Worm (Caenorhabditis elegans) whole organism, young adult: Measurements from ENCODE around the gene nlp-48.

Experiments
- B0019.2 ChIP-seq: fragments of 200-800 bp; sonication (Bioruptor generic); conservative IDR thresholded peaks from 2 replicates; pipeline ENCODE4 v1.3.6; 2022; ENCODE audit warnings: missing genetic modification reagents, missing genetic modification characterization, missing compliant biosample characterization
- B0336.3 ChIP-seq: fragments of 200-800 bp; sonication (Bioruptor generic); IDR thresholded peaks from 2 replicates; pipeline ENCODE4 v1.3.6; 2022; ENCODE audit warnings: missing genetic modification characterization, missing compliant biosample characterization
- C17E4.6 ChIP-seq: fragments of 200-800 bp; sonication (Bioruptor generic); IDR thresholded peaks from 2 replicates; pipeline ENCODE4 v1.3.6; 2022; ENCODE audit warnings: missing genetic modification reagents, missing genetic modification characterization, missing compliant biosample characterization
- F23B12.7 ChIP-seq: sonication (generic microtip); optimal IDR thresholded peaks from 2 replicates; lab custom pipeline; 2017; ENCODE audit warnings: missing genetic modification characterization, mild to moderate bottlenecking, missing compliant biosample characterization, antibody characterized with exemption, moderate library complexity; ENCODE audit not compliant: insufficient read depth
- F33H1.4 ChIP-seq: fragments of 200-800 bp; sonication (Bioruptor generic); IDR thresholded peaks from 2 replicates; pipeline ENCODE4 v1.3.6; 2022; ENCODE audit warnings: missing genetic modification reagents, missing genetic modification characterization, missing compliant biosample characterization
- F39B2.1 ChIP-seq: fragments of 200-800 bp; sonication (Bioruptor generic); IDR thresholded peaks from 2 replicates; pipeline ENCODE4 v1.3.6; 2022; ENCODE audit warnings: missing genetic modification reagents, missing genetic modification characterization, missing compliant biosample characterization
- F49E8.2 ChIP-seq: sonication (generic microtip); optimal IDR thresholded peaks from 3 replicates; lab custom pipeline; 2017; ENCODE audit warnings: missing genetic modification characterization, mild to moderate bottlenecking, missing compliant biosample characterization, antibody characterized with exemption, moderate library complexity; ENCODE audit not compliant: insufficient read depth
- Y53G8AR.9 ChIP-seq: fragments of 200-800 bp; sonication (Bioruptor generic); conservative IDR thresholded peaks from 2 replicates; pipeline ENCODE4 v1.3.6; 2022; ENCODE audit warnings: missing genetic modification reagents, missing genetic modification characterization, missing compliant biosample characterization
- Y79H2A.3 ChIP-seq: fragments of 200-800 bp; sonication (Bioruptor generic); conservative IDR thresholded peaks from 2 replicates; pipeline ENCODE4 v1.3.6; 2022; ENCODE audit warnings: missing genetic modification reagents, missing genetic modification characterization, missing compliant biosample characterization
- Y95B8A.8 ChIP-seq: fragments of 200-800 bp; sonication (Bioruptor generic); IDR thresholded peaks from 2 replicates; pipeline ENCODE4 v1.3.6; 2022; ENCODE audit warnings: missing genetic modification reagents, missing genetic modification characterization, missing compliant biosample characterization
- atf-7 ChIP-seq: sonication (generic microtip); optimal IDR thresholded peaks from 2 replicates; lab custom pipeline; 2017; ENCODE audit warnings: mild to moderate bottlenecking, missing genetic modification characterization, missing compliant biosample characterization
- attf-3 ChIP-seq: fragments of 200-800 bp; sonication (Bioruptor generic); conservative IDR thresholded peaks from 2 replicates; pipeline ENCODE4 v1.3.6; 2022; ENCODE audit warnings: missing genetic modification reagents, missing genetic modification characterization, missing compliant biosample characterization
- attf-6 ChIP-seq: fragments of 200-800 bp; sonication (Bioruptor generic); IDR thresholded peaks from 2 replicates; pipeline ENCODE4 v1.3.6; 2022; ENCODE audit warnings: missing genetic modification reagents, missing genetic modification characterization, missing compliant biosample characterization
- cebp-1 ChIP-seq, 2 experiments: fragments of 200-800 bp in 1 of 2; sonication (Bioruptor generic) in 1 of 2; sonication (generic microtip) in 1 of 2; IDR thresholded peaks in 1 of 2; optimal IDR thresholded peaks in 1 of 2; 2 replicates each; pipeline versions ENCODE4 v1.3.6 to Lab custom; 2017 to 2022; ENCODE audit warnings: missing compliant biosample characterization in 2 of 2, missing genetic modification characterization in 2 of 2, mild to moderate bottlenecking in 1 of 2, missing genetic modification reagents in 1 of 2, moderate library complexity in 1 of 2
- ceh-91 ChIP-seq: fragments of 200-800 bp; sonication (Bioruptor generic); IDR thresholded peaks from 2 replicates; pipeline ENCODE4 v1.3.6; 2022; ENCODE audit warnings: missing genetic modification reagents, missing genetic modification characterization, missing compliant biosample characterization
- dpl-1 ChIP-seq: fragments of 150-350 bp; optimal IDR thresholded peaks from 2 replicates; lab custom pipeline; 2014; ENCODE audit warnings: missing biosample characterization, missing genetic modification reagents, missing genetic modification characterization
- ekl-4 ChIP-seq: fragments of 200-800 bp; sonication (Bioruptor generic); IDR thresholded peaks from 2 replicates; pipeline ENCODE4 v1.3.6; 2022; ENCODE audit warnings: missing genetic modification reagents, missing genetic modification characterization, missing compliant biosample characterization
- ets-4 ChIP-seq: fragments of 200-800 bp; sonication (Bioruptor generic); optimal IDR thresholded peaks from 2 replicates; lab custom pipeline; 2018; ENCODE audit warnings: mild to moderate bottlenecking, missing genetic modification characterization, missing compliant biosample characterization
- hlh-12 ChIP-seq: sonication (generic microtip); optimal IDR thresholded peaks from 2 replicates; lab custom pipeline; 2016; ENCODE audit warnings: missing genetic modification characterization, missing compliant biosample characterization
- hmg-1.2 ChIP-seq: fragments of 200-800 bp; sonication (Bioruptor generic); IDR thresholded peaks from 2 replicates; pipeline ENCODE4 v1.3.6; 2022; ENCODE audit warnings: missing genetic modification reagents, missing genetic modification characterization, missing compliant biosample characterization
- let-526 ChIP-seq: fragments of 200-800 bp; sonication (Bioruptor generic); IDR thresholded peaks from 2 replicates; pipeline ENCODE4 v1.3.6; 2022; ENCODE audit warnings: missing genetic modification reagents, missing genetic modification characterization, missing compliant biosample characterization
- let-607 ChIP-seq, 2 experiments: fragments of 200-800 bp in 1 of 2; sonication (Bioruptor generic) in 1 of 2; sonication (generic microtip) in 1 of 2; optimal IDR thresholded peaks; 2 replicates each; lab custom pipeline; 2016 to 2018; ENCODE audit warnings: mild to moderate bottlenecking in 2 of 2, missing compliant biosample characterization in 2 of 2, missing genetic modification characterization in 2 of 2, moderate library complexity in 2 of 2, missing genotype in 1 of 2
- lir-1 ChIP-seq: fragments of 200-800 bp; sonication (Bioruptor generic); conservative IDR thresholded peaks from 2 replicates; pipeline ENCODE4 v1.3.6; 2022; ENCODE audit warnings: missing genetic modification reagents, missing genetic modification characterization, missing compliant biosample characterization
- madf-3 ChIP-seq: fragments of 200-800 bp; sonication (Bioruptor generic); IDR thresholded peaks from 2 replicates; pipeline ENCODE4 v1.3.6; 2022; ENCODE audit warnings: missing genetic modification reagents, missing genetic modification characterization, missing compliant biosample characterization
- nfya-1 ChIP-seq: sonication (generic microtip); optimal IDR thresholded peaks from 2 replicates; lab custom pipeline; 2017; ENCODE audit warnings: antibody characterized with exemption, missing compliant biosample characterization, missing genetic modification characterization, borderline replicate concordance; ENCODE audit not compliant: insufficient read depth
- pha-4 ChIP-seq: fragments of 150-350 bp; sonication (generic microtip); optimal IDR thresholded peaks from 2 replicates; lab custom pipeline; 2014; ENCODE audit warnings: missing biosample characterization, missing genetic modification reagents, missing genetic modification characterization
- rpc-1 ChIP-seq, 2 experiments: fragments of 150-350 bp in 1 of 2; sonication (generic microtip) in 1 of 2; optimal IDR thresholded peaks; 2 replicates each; lab custom pipeline; 2014 to 2018; ENCODE audit warnings: missing biosample characterization in 1 of 2, missing genetic modification characterization in 1 of 2, missing genetic modification reagents in 1 of 2, missing genotype in 1 of 2
- snpc-1.1 ChIP-seq: sonication (generic microtip); optimal IDR thresholded peaks from 2 replicates; lab custom pipeline; 2017; ENCODE audit warnings: missing genetic modification characterization, mild to moderate bottlenecking, missing compliant biosample characterization, antibody characterized with exemption, moderate library complexity, missing genotype, missing genetic modification reagents; ENCODE audit not compliant: insufficient read depth
- snpc-3.4 ChIP-seq: sonication (generic microtip); optimal IDR thresholded peaks from 2 replicates; lab custom pipeline; 2017; ENCODE audit warnings: missing genetic modification characterization, mild to moderate bottlenecking, missing compliant biosample characterization, antibody characterized with exemption, moderate library complexity, missing genotype, missing genetic modification reagents
- sptf-2 ChIP-seq: fragments of 200-800 bp; sonication (Bioruptor generic); optimal IDR thresholded peaks from 2 replicates; lab custom pipeline; 2018; ENCODE audit warnings: mild to moderate bottlenecking, missing genetic modification characterization, missing compliant biosample characterization
- tbp1 ChIP-seq: fragments of 200-800 bp; sonication (Bioruptor generic); optimal IDR thresholded peaks from 2 replicates; lab custom pipeline; 2018; ENCODE audit warnings: mild to moderate bottlenecking, missing genetic modification characterization, missing compliant biosample characterization
- tlf-1 ChIP-seq: fragments of 200-800 bp; sonication (Bioruptor generic); optimal IDR thresholded peaks from 2 replicates; lab custom pipeline; 2018; ENCODE audit warnings: mild to moderate bottlenecking, missing genetic modification characterization, missing compliant biosample characterization
- unc-62 ChIP-seq: fragments of 150-350 bp; optimal IDR thresholded peaks from 2 replicates; lab custom pipeline; 2014; ENCODE audit warnings: missing biosample characterization, missing genetic modification reagents, missing genetic modification characterization
- ztf-18 ChIP-seq: sonication (generic microtip); optimal IDR thresholded peaks from 2 replicates; lab custom pipeline; 2016; ENCODE audit warnings: missing genotype, mild to moderate bottlenecking, missing genetic modification characterization, missing compliant biosample characterization
- ztf-3 ChIP-seq: fragments of 200-800 bp; sonication (Bioruptor generic); optimal IDR thresholded peaks from 2 replicates; lab custom pipeline; 2018; ENCODE audit warnings: mild to moderate bottlenecking, missing genetic modification characterization, missing compliant biosample characterization

The nlp-48 gene

ce11 chrIII:9393114-9393780 is 7.7 kb downstream of the nlp-48 start, which contains the start of the genes gpr-2 and rgr-1 (continued):
- no peak for TF ChIP-seq ets-4 (GFP tag; lab: Kevin White, UChicago)
- TF ChIP-seq attf-6 (GFP tag; lab: Robert Waterston, UW): peak; percentile 54; the same call in 1 of the 2 replicates
- peak; percentile 85 for TF ChIP-seq C17E4.6 (GFP tag; lab: Robert Waterston, UW)
- no peak for TF ChIP-seq F39B2.1 (GFP tag; lab: Robert Waterston, UW)
- TF ChIP-seq Y79H2A.3 (GFP tag; lab: Robert Waterston, UW): peak; percentile 56; the same call in 1 of the 2 replicates
- TF ChIP-seq lir-1: peak; percentile 40; the same call in 1 of the 2 replicates
- no peak for TF ChIP-seq unc-62 (GFP tag; lab: Kevin White, UChicago)
- TF ChIP-seq ztf-3 (GFP tag; lab: Kevin White, UChicago): no peak
- TF ChIP-seq B0019.2 (GFP tag; lab: Robert Waterston, UW): peak; percentile 79
- TF ChIP-seq nfya-1 (tag; lab: Kevin White, UChicago): no peak
- peak; percentile 60 for TF ChIP-seq hmg-1.2 (GFP tag; lab: Robert Waterston, UW)
- TF ChIP-seq dpl-1 (GFP tag; lab: Kevin White, UChicago): peak; percentile 92
- TF ChIP-seq atf-7: no peak
- TF ChIP-seq snpc-1.1 (tag; lab: Kevin White, UChicago): peak; percentile 80
- no peak for TF ChIP-seq cebp-1 (GFP tag; IDR thresholded peaks at IDR 0.05; lab: Robert Waterston, UW)
- TF ChIP-seq cebp-1 (tag; optimal IDR thresholded peaks at IDR 0.05; lab: Kevin White, UChicago): no peak
- no peak for TF ChIP-seq hlh-12 (tag; lab: Kevin White, UChicago)
- no peak for TF ChIP-seq rpc-1 (optimal IDR thresholded peaks at IDR 0.05; lab: Kevin White, UChicago)
- TF ChIP-seq rpc-1 (tag; optimal IDR thresholded peaks at IDR 0.05; lab: Kevin White, UChicago): no peak
- TF ChIP-seq madf-3 (GFP tag; lab: Robert Waterston, UW): peak; percentile 85
- no peak for TF ChIP-seq pha-4 (tag; lab: Kevin White, UChicago)
- no peak for TF ChIP-seq let-607 (tag; optimal IDR thresholded peaks at IDR 0.05; lab: Kevin White, UChicago)
- peak; percentile 90 for TF ChIP-seq tlf-1
- peak; percentile 80 for TF ChIP-seq snpc-3.4 (tag; lab: Kevin White, UChicago)
- TF ChIP-seq F23B12.7 (tag; lab: Kevin White, UChicago): no peak
- peak; percentile 95 for TF ChIP-seq ceh-91 (GFP tag; lab: Robert Waterston, UW)
- no peak for TF ChIP-seq sptf-2 (GFP tag; lab: Kevin White, UChicago)
- TF ChIP-seq Y53G8AR.9 (GFP tag; lab: Robert Waterston, UW): peak; percentile 36; the same call in 1 of the 2 replicates
- TF ChIP-seq let-526 (GFP tag; lab: Robert Waterston, UW): no peak
- TF ChIP-seq B0336.3: peak; percentile 56; the same call in 1 of the 2 replicates
- TF ChIP-seq Y95B8A.8 (GFP tag; lab: Robert Waterston, UW): peak; percentile 86
- peak; percentile 58 for TF ChIP-seq tbp1 (GFP tag; lab: Kevin White, UChicago)
- TF ChIP-seq ztf-18 (tag; lab: Kevin White, UChicago): peak; percentile 60
- peak; percentile 81 for TF ChIP-seq F33H1.4 (GFP tag; lab: Robert Waterston, UW)
- peak; percentile 37; the same call in 1 of the 2 replicates for TF ChIP-seq attf-3
- TF ChIP-seq F49E8.2 (tag; lab: Kevin White, UChicago): peak; percentile 68
- TF ChIP-seq ekl-4 (GFP tag; lab: Robert Waterston, UW): peak; percentile 89
